Fruit fly (Drosophila melanogaster): ENCODE data around the gene Nin.

DNA sequence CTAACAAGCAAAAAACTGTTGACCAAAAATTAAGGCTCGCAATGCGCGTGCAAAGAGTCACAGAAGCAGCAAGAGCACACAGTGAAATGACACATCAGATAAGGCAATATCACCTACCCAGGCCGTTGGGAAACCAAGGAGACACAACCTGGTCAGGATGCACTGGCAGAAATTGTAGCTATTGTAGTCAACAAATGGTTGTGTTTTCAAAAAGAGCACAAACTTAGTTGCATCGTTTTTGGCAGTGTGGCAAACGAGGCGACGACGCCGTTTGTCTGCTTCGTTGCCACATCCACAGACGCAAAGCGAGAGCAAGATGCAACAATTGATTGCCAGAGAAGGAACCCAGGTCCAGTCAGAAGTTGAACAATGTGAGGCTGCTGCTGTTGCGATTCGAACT, 28.6 kb downstream of the Nin start:
- TF ChIP-seq Mnt (GFP tag; optimal IDR thresholded peaks at IDR 0.05) (no peak), ovo (GFP tag; optimal IDR thresholded peaks at IDR 0.05) (no peak), pad (GFP tag; optimal IDR thresholded peaks at IDR 0.05) (no peak)
